Worm (Caenorhabditis elegans) whole organism, L4/young adult: ENCODE data around the gene F35C5.3.

Experiments used
- W03F9.2 ChIP-seq: fragments of 150-350 bp; optimal IDR thresholded peaks from 2 replicates; lab custom pipeline; 2014; ENCODE audit warnings: missing biosample characterization, missing genetic modification characterization
- him-1 ChIP-seq: sonication (generic microtip); optimal IDR thresholded peaks from 2 replicates; lab custom pipeline; 2016; ENCODE audit warnings: missing genotype, missing genetic modification reagents, missing genetic modification characterization, missing compliant biosample characterization

DNA sequence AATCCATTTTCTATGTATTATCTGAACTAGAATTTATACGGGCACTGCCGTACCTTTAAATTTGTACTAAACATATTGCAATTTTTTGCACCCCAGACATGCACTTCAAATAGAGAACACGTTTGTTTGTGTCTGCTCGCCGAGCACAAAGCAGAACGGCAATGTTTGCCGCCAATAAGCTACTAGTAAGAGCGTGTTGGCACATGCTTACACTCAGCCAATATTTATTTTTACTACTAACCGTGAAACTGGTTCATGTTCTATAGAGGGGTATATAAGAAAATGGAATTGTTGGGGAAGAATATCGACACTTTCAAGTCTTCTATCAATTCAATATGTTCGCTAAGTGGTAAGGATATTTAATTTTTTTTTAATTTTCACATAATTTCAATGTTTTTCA, 18.5 kb downstream of the F35C5.3 start, which contains the start of gene nspb-11:
- TF ChIP-seq him-1 (no peak), W03F9.2 (tag; lab: Kevin White, UChicago) (no peak)
